Worm (Caenorhabditis elegans) whole organism, young adult: ENCODE results near the gene Y11D7A.10.

Experiments used
- B0019.2 ChIP-seq: fragments of 200-800 bp; sonication (Bioruptor generic); conservative IDR thresholded peaks from 2 replicates; pipeline ENCODE4 v1.3.6; 2022; ENCODE audit warnings: missing genetic modification reagents, missing genetic modification characterization, missing compliant biosample characterization
- B0035.1 ChIP-seq: sonication (generic microtip); optimal IDR thresholded peaks from 2 replicates; lab custom pipeline; 2016; ENCODE audit warnings: missing genetic modification characterization, mild to moderate bottlenecking, missing compliant biosample characterization, missing genotype, missing genetic modification reagents
- B0336.3 ChIP-seq: fragments of 200-800 bp; sonication (Bioruptor generic); IDR thresholded peaks from 2 replicates; pipeline ENCODE4 v1.3.6; 2022; ENCODE audit warnings: missing genetic modification characterization, missing compliant biosample characterization
- F10E7.11 ChIP-seq: sonication (generic microtip); optimal IDR thresholded peaks from 2 replicates; lab custom pipeline; 2017; ENCODE audit warnings: mild to moderate bottlenecking, missing genetic modification characterization, moderate library complexity, missing compliant biosample characterization
- F22D6.2 ChIP-seq: sonication (generic microtip); optimal IDR thresholded peaks from 2 replicates; lab custom pipeline; 2016; ENCODE audit warnings: mild to moderate bottlenecking, missing genetic modification characterization, missing compliant biosample characterization
- F37B4.10 ChIP-seq: fragments of 200-800 bp; sonication (Bioruptor generic); IDR thresholded peaks from 2 replicates; pipeline ENCODE4 v1.3.6; 2022; ENCODE audit warnings: missing genetic modification characterization, missing compliant biosample characterization
- F55B11.4 ChIP-seq: sonication (generic microtip); optimal IDR thresholded peaks from 2 replicates; lab custom pipeline; 2016; ENCODE audit warnings: missing compliant biosample characterization, missing genetic modification characterization, borderline replicate concordance; ENCODE audit not compliant: insufficient read depth
- F57A8.1 ChIP-seq: fragments of 200-800 bp; sonication (Bioruptor generic); optimal IDR thresholded peaks from 2 replicates; lab custom pipeline; 2018; ENCODE audit warnings: mild to moderate bottlenecking, missing genetic modification characterization, moderate library complexity, missing compliant biosample characterization
- T26A5.8 ChIP-seq: sonication (generic microtip); optimal IDR thresholded peaks from 2 replicates; lab custom pipeline; 2016; ENCODE audit warnings: missing genetic modification characterization, missing compliant biosample characterization
- Y67H2A.10 ChIP-seq: fragments of 200-800 bp; sonication (Bioruptor generic); conservative IDR thresholded peaks from 2 replicates; pipeline ENCODE4 v1.3.6; 2022; ENCODE audit warnings: missing genetic modification reagents, missing genetic modification characterization, missing compliant biosample characterization
- ZK185.1 ChIP-seq: sonication (generic microtip); optimal IDR thresholded peaks from 2 replicates; lab custom pipeline; 2016; ENCODE audit warnings: mild to moderate bottlenecking, missing genetic modification characterization, missing compliant biosample characterization; ENCODE audit not compliant: poor library complexity, severe bottlenecking
- bed-1 ChIP-seq: fragments of 200-800 bp; sonication (Bioruptor generic); IDR thresholded peaks from 2 replicates; pipeline ENCODE4 v1.3.6; 2022; ENCODE audit warnings: missing genetic modification reagents, missing genetic modification characterization, missing compliant biosample characterization
- ceh-100 ChIP-seq: fragments of 200-800 bp; sonication (Bioruptor generic); IDR thresholded peaks from 2 replicates; pipeline ENCODE4 v1.3.6; 2022; ENCODE audit warnings: missing genetic modification reagents, missing genetic modification characterization, missing compliant biosample characterization
- ceh-58 ChIP-seq: fragments of 200-800 bp; sonication (Bioruptor generic); IDR thresholded peaks from 2 replicates; pipeline ENCODE4 v1.3.6; 2022; ENCODE audit warnings: missing genetic modification characterization, missing compliant biosample characterization
- dpff-1 ChIP-seq: sonication (generic microtip); optimal IDR thresholded peaks from 2 replicates; lab custom pipeline; 2017; ENCODE audit warnings: mild to moderate bottlenecking, missing genetic modification characterization, missing compliant biosample characterization
- egrh-3 ChIP-seq: fragments of 200-800 bp; sonication (Bioruptor generic); IDR thresholded peaks from 2 replicates; pipeline ENCODE4 v1.3.6; 2022; ENCODE audit warnings: missing genetic modification reagents, missing genetic modification characterization, missing compliant biosample characterization
- ekl-4 ChIP-seq: fragments of 200-800 bp; sonication (Bioruptor generic); IDR thresholded peaks from 2 replicates; pipeline ENCODE4 v1.3.6; 2022; ENCODE audit warnings: missing genetic modification reagents, missing genetic modification characterization, missing compliant biosample characterization
- ets-4 ChIP-seq: fragments of 200-800 bp; sonication (Bioruptor generic); optimal IDR thresholded peaks from 2 replicates; lab custom pipeline; 2018; ENCODE audit warnings: mild to moderate bottlenecking, missing genetic modification characterization, missing compliant biosample characterization
- gei-17 ChIP-seq: fragments of 200-800 bp; sonication (Bioruptor generic); optimal IDR thresholded peaks from 2 replicates; lab custom pipeline; 2018; ENCODE audit warnings: mild to moderate bottlenecking, missing genetic modification characterization, missing compliant biosample characterization
- him-1 ChIP-seq: sonication (generic microtip); optimal IDR thresholded peaks from 2 replicates; lab custom pipeline; 2016; ENCODE audit warnings: missing genotype, missing genetic modification reagents, missing genetic modification characterization, missing compliant biosample characterization
- hrde-1 ChIP-seq: sonication (generic microtip); optimal IDR thresholded peaks from 2 replicates; lab custom pipeline; 2016; ENCODE audit warnings: missing genetic modification characterization, mild to moderate bottlenecking, missing compliant biosample characterization, moderate library complexity, missing genotype, missing genetic modification reagents, borderline replicate concordance
- lin-35 ChIP-seq, 3 experiments: fragments of 150-350 bp in 2 of 3; sonication (generic microtip) in 1 of 3; optimal IDR thresholded peaks; 2 replicates each; lab custom pipeline; 2014 to 2018; ENCODE audit warnings: missing biosample characterization in 3 of 3, missing genetic modification characterization in 3 of 3, missing genetic modification reagents in 3 of 3
- lsl-1 ChIP-seq: fragments of 200-800 bp; sonication (Bioruptor generic); optimal IDR thresholded peaks from 2 replicates; lab custom pipeline; 2018; ENCODE audit warnings: mild to moderate bottlenecking, missing genetic modification characterization, moderate library complexity, missing compliant biosample characterization
- madf-10 ChIP-seq: sonication (generic microtip); optimal IDR thresholded peaks from 2 replicates; lab custom pipeline; 2016; ENCODE audit warnings: mild to moderate bottlenecking, missing genetic modification characterization, missing compliant biosample characterization
- madf-3 ChIP-seq: fragments of 200-800 bp; sonication (Bioruptor generic); IDR thresholded peaks from 2 replicates; pipeline ENCODE4 v1.3.6; 2022; ENCODE audit warnings: missing genetic modification reagents, missing genetic modification characterization, missing compliant biosample characterization
- madf-6 ChIP-seq: fragments of 200-800 bp; sonication (Bioruptor generic); IDR thresholded peaks from 2 replicates; pipeline ENCODE4 v1.3.6; 2022; ENCODE audit warnings: missing genetic modification reagents, missing genetic modification characterization, missing compliant biosample characterization
- madf-8 ChIP-seq: fragments of 200-800 bp; sonication (Bioruptor generic); conservative IDR thresholded peaks from 2 replicates; pipeline ENCODE4 v1.3.6; 2022; ENCODE audit warnings: missing genetic modification reagents, missing genetic modification characterization, missing compliant biosample characterization
- mel-28 ChIP-seq: sonication (generic microtip); optimal IDR thresholded peaks from 2 replicates; lab custom pipeline; 2016; ENCODE audit warnings: borderline replicate concordance, mild to moderate bottlenecking, missing genetic modification characterization, missing compliant biosample characterization
- mes-4 ChIP-seq: sonication (generic microtip); optimal IDR thresholded peaks from 2 replicates; lab custom pipeline; 2016; ENCODE audit warnings: missing genotype, missing genetic modification characterization, missing compliant biosample characterization
- mxl-1 ChIP-seq: sonication (generic microtip); optimal IDR thresholded peaks from 2 replicates; lab custom pipeline; 2016; ENCODE audit warnings: missing genetic modification characterization, missing compliant biosample characterization
- nfya-1 ChIP-seq: sonication (generic microtip); optimal IDR thresholded peaks from 2 replicates; lab custom pipeline; 2017; ENCODE audit warnings: antibody characterized with exemption, missing compliant biosample characterization, missing genetic modification characterization, borderline replicate concordance; ENCODE audit not compliant: insufficient read depth
- rec-8 ChIP-seq, 2 experiments: sonication (generic microtip); optimal IDR thresholded peaks; 2 replicates each; lab custom pipeline; 2016; ENCODE audit warnings: mild to moderate bottlenecking in 2 of 2, missing genetic modification characterization in 2 of 2, missing genetic modification reagents in 2 of 2, missing genotype in 2 of 2, missing biosample characterization in 1 of 2, missing compliant biosample characterization in 1 of 2, moderate library complexity in 1 of 2
- snpc-3.4 ChIP-seq: sonication (generic microtip); optimal IDR thresholded peaks from 2 replicates; lab custom pipeline; 2017; ENCODE audit warnings: missing genetic modification characterization, mild to moderate bottlenecking, missing compliant biosample characterization, antibody characterized with exemption, moderate library complexity, missing genotype, missing genetic modification reagents
- somi-1 ChIP-seq: fragments of 200-800 bp; sonication (Bioruptor generic); optimal IDR thresholded peaks from 2 replicates; lab custom pipeline; 2018; ENCODE audit warnings: mild to moderate bottlenecking, missing genetic modification characterization, missing compliant biosample characterization
- tbx-9 ChIP-seq: sonication (generic microtip); optimal IDR thresholded peaks from 2 replicates; lab custom pipeline; 2016; ENCODE audit warnings: borderline replicate concordance, missing genetic modification characterization, inconsistent platforms, missing compliant biosample characterization
- tlf-1 ChIP-seq: fragments of 200-800 bp; sonication (Bioruptor generic); optimal IDR thresholded peaks from 2 replicates; lab custom pipeline; 2018; ENCODE audit warnings: mild to moderate bottlenecking, missing genetic modification characterization, missing compliant biosample characterization
- zfh-2 ChIP-seq: fragments of 200-800 bp; sonication (Bioruptor generic); conservative IDR thresholded peaks from 2 replicates; pipeline ENCODE4 v1.3.6; 2022; ENCODE audit warnings: missing genetic modification reagents, missing genetic modification characterization, missing compliant biosample characterization

Gene Y11D7A.10

ce11 chrIV:9267581-9267980 is 8.0 kb upstream of the Y11D7A.10 start:
- TF ChIP-seq F37B4.10 (GFP tag; lab: Robert Waterston, UW) (no peak), B0019.2 (GFP tag; lab: Robert Waterston, UW) (no peak), egrh-3 (GFP tag; lab: Robert Waterston, UW) (peak; percentile 19; the same call in 1 of the 2 replicates), ZK185.1 (tag; lab: Kevin White, UChicago) (no peak)
- TF ChIP-seq, all 124 proteins: peak for 1

ce11 chrIV:9266464-9266863 is 6.9 kb upstream of the Y11D7A.10 start, which contains the start of gene Y11D7A.19:
Gene Y11D7A.19 (minus strand): TSS chrIV:9266564.
- TF ChIP-seq nfya-1 (tag; lab: Kevin White, UChicago): no peak
- TF ChIP-seq madf-3: no peak
- TF ChIP-seq F22D6.2: no peak
- TF ChIP-seq F57A8.1: no peak
- no peak for TF ChIP-seq gei-17 (GFP tag; lab: Kevin White, UChicago)
- TF ChIP-seq madf-10 (tag; lab: Kevin White, UChicago): no peak
- TF ChIP-seq B0035.1: no peak
- no peak for TF ChIP-seq ekl-4
- TF ChIP-seq Y67H2A.10 (GFP tag; lab: Robert Waterston, UW): no peak
- no peak for TF ChIP-seq ceh-58 (GFP tag; lab: Robert Waterston, UW)
- no peak for TF ChIP-seq madf-8 (GFP tag; lab: Robert Waterston, UW)
- TF ChIP-seq T26A5.8 (tag; lab: Kevin White, UChicago): no peak
- no peak for TF ChIP-seq tbx-9 (tag; lab: Kevin White, UChicago)
- TF ChIP-seq mel-28 (tag; lab: Kevin White, UChicago): no peak
- TF ChIP-seq dpff-1 (tag; lab: Kevin White, UChicago): no peak
- TF ChIP-seq bed-1: no peak
- TF ChIP-seq, all 124 proteins: peak for 0

- peak; percentile 78 for TF ChIP-seq madf-8 (GFP tag; lab: Robert Waterston, UW)
- TF ChIP-seq dpff-1 (tag; lab: Kevin White, UChicago): no peak
- TF ChIP-seq lsl-1 (GFP tag; lab: Kevin White, UChicago): peak; percentile 32
- TF ChIP-seq snpc-3.4: no peak
- TF ChIP-seq madf-6 (GFP tag; lab: Robert Waterston, UW): peak; percentile 58
These were observed 4.9 kb upstream of the Y11D7A.10 start for ce11 chrIV:9264513-9264912.

ce11 chrIV:9263812-9264320 is 4.3 kb upstream of the Y11D7A.10 start, which contains the start of gene flh-1:
Gene flh-1 (minus strand): TSS chrIV:9264270.
- TF ChIP-seq zfh-2 (GFP tag; lab: Robert Waterston, UW): peak; percentile 52; the same call in 1 of the 2 replicates
- TF ChIP-seq madf-6 (GFP tag; lab: Robert Waterston, UW): 0 out of 2 replicates have a peak, but pooled peaks have one; percentile 19
- no peak for TF ChIP-seq F55B11.4

- no peak for TF ChIP-seq somi-1
- TF ChIP-seq tlf-1: no peak
- no peak for TF ChIP-seq B0336.3
- no peak for TF ChIP-seq ekl-4
- TF ChIP-seq lin-35 (GFP tag; optimal IDR thresholded peaks at IDR 0.05; lab: Kevin White, UChicago): no peak
These were observed 2.7 kb upstream of the Y11D7A.10 start for ce11 chrIV:9262295-9262694.

ce11 chrIV:9261687-9262086 is 2.1 kb upstream of the Y11D7A.10 start, which contains the start of gene col-120:
Gene col-120 (minus strand): TSS chrIV:9261787.
- TF ChIP-seq hrde-1 (tag; lab: Kevin White, UChicago) (no peak), B0019.2 (GFP tag; lab: Robert Waterston, UW) (no peak), rec-8 (tag; optimal IDR thresholded peaks at IDR 0.05; lab: Kevin White, UChicago) (no peak), mxl-1 (no peak), T26A5.8 (tag; lab: Kevin White, UChicago) (no peak), ceh-100 (GFP tag; lab: Robert Waterston, UW) (no peak), egrh-3 (GFP tag; lab: Robert Waterston, UW) (no peak), F10E7.11 (no peak), somi-1 (no peak), him-1 (tag; lab: Kevin White, UChicago) (no peak), F22D6.2 (no peak), mes-4 (tag; lab: Kevin White, UChicago) (no peak), ets-4 (GFP tag; lab: Kevin White, UChicago) (no peak)
- TF ChIP-seq, all 124 proteins: peak for 0
